Fruit fly (Drosophila melanogaster) whole organism, embryonic: ENCODE data around the gene CG7182.

Experiments
- ATbp ChIP-seq: fragments of 200-800 bp; sonication (Bioruptor generic); optimal IDR thresholded peaks from 2 replicates; lab custom pipeline; 2017; ENCODE audit warnings: missing biosample characterization, mild to moderate bottlenecking, missing genetic modification characterization, missing genetic modification reagents
- BEAF-32 ChIP-seq: fragments of 200-800 bp; sonication (Bioruptor generic); optimal IDR thresholded peaks from 3 replicates; lab custom pipeline; 2017; ENCODE audit warnings: missing biosample characterization, missing genetic modification characterization, mild to moderate bottlenecking, moderate library complexity, missing genetic modification reagents
- CG10147 ChIP-seq: fragments of 200-800 bp; sonication (Bioruptor generic); optimal IDR thresholded peaks from 2 replicates; lab custom pipeline; 2019; ENCODE audit warnings: missing biosample characterization, mild to moderate bottlenecking, missing genetic modification characterization, moderate library complexity
- CG10543 ChIP-seq: fragments of 200-800 bp; sonication (Bioruptor generic); optimal IDR thresholded peaks from 3 replicates; lab custom pipeline; 2017; ENCODE audit warnings: missing biosample characterization, mild to moderate bottlenecking, missing genetic modification characterization, moderate library complexity
- CG11560 ChIP-seq: fragments of 200-800 bp; sonication (Bioruptor generic); IDR thresholded peaks from 3 replicates; pipeline ENCODE4 v1.3.6; 2022; ENCODE audit warnings: missing biosample characterization, missing genetic modification characterization
- CG12071 ChIP-seq: fragments of 200-800 bp; sonication (Bioruptor generic); optimal IDR thresholded peaks from 3 replicates; lab custom pipeline; 2018; ENCODE audit warnings: missing biosample characterization, mild to moderate bottlenecking, missing genetic modification characterization
- CG12155 ChIP-seq: fragments of 200-800 bp; sonication (Bioruptor generic); optimal IDR thresholded peaks from 3 replicates; lab custom pipeline; 2016; ENCODE audit warnings: missing biosample characterization, missing genetic modification characterization
- CG1233 ChIP-seq: fragments of 200-800 bp; sonication (Bioruptor generic); optimal IDR thresholded peaks from 4 replicates; lab custom pipeline; 2018; ENCODE audit warnings: missing biosample characterization, mild to moderate bottlenecking, missing genetic modification characterization
- CG15696 ChIP-seq: fragments of 200-800 bp; sonication (Bioruptor generic); optimal IDR thresholded peaks from 2 replicates; lab custom pipeline; 2019; ENCODE audit warnings: missing biosample characterization, mild to moderate bottlenecking, missing genetic modification characterization, moderate library complexity
- CG16813 ChIP-seq: fragments of 200-800 bp; sonication (Bioruptor generic); IDR thresholded peaks from 3 replicates; pipeline ENCODE4 v1.3.6; 2022; ENCODE audit warnings: missing biosample characterization, missing genetic modification characterization; ENCODE audit not compliant: partially characterized antibody
- CG16815 ChIP-seq: fragments of 200-800 bp; sonication (Bioruptor generic); optimal IDR thresholded peaks from 3 replicates; lab custom pipeline; 2017; ENCODE audit warnings: missing biosample characterization, mild to moderate bottlenecking, missing genetic modification characterization
- CG17568 ChIP-seq: fragments of 200-800 bp; sonication (Bioruptor generic); optimal IDR thresholded peaks from 2 replicates; lab custom pipeline; 2018; ENCODE audit warnings: missing biosample characterization, mild to moderate bottlenecking, missing genetic modification characterization, moderate library complexity
- CG2129 ChIP-seq: fragments of 200-800 bp; sonication (Bioruptor generic); IDR thresholded peaks from 2 replicates; pipeline ENCODE4 v1.3.6; 2022; ENCODE audit warnings: missing biosample characterization, missing genetic modification characterization; ENCODE audit not compliant: partially characterized antibody
- CG2712 ChIP-seq: fragments of 200-800 bp; optimal IDR thresholded peaks from 3 replicates; lab custom pipeline; 2019; ENCODE audit warnings: missing biosample characterization, mild to moderate bottlenecking, missing genetic modification characterization, moderate library complexity
- CG32532 ChIP-seq: fragments of 200-800 bp; sonication (Bioruptor generic); IDR thresholded peaks from 2 replicates; pipeline ENCODE4 v1.3.6; 2022; ENCODE audit warnings: missing biosample characterization, missing genetic modification characterization
- CG4328 ChIP-seq: fragments of 200-800 bp; sonication (Bioruptor generic); optimal IDR thresholded peaks from 3 replicates; lab custom pipeline; 2017; ENCODE audit warnings: missing biosample characterization, missing genetic modification reagents, missing genetic modification characterization
- CG4424 ChIP-seq: fragments of 200-800 bp; sonication (Bioruptor generic); optimal IDR thresholded peaks from 3 replicates; lab custom pipeline; 2016; ENCODE audit warnings: missing biosample characterization, missing genetic modification characterization
- CG4617 ChIP-seq: fragments of 200-800 bp; sonication (Bioruptor generic); optimal IDR thresholded peaks from 3 replicates; lab custom pipeline; 2016; ENCODE audit warnings: missing biosample characterization, missing genetic modification characterization, borderline replicate concordance
- CG8089 ChIP-seq: fragments of 200-800 bp; sonication (Bioruptor generic); optimal IDR thresholded peaks from 3 replicates; lab custom pipeline; 2016; ENCODE audit warnings: missing biosample characterization, missing genetic modification characterization
- CG8765 ChIP-seq: fragments of 200-800 bp; sonication (Bioruptor generic); IDR thresholded peaks from 2 replicates; pipeline ENCODE4 v1.3.6; 2022; ENCODE audit warnings: missing biosample characterization, missing genetic modification characterization
- CG9876 ChIP-seq: fragments of 200-800 bp; sonication (Bioruptor generic); optimal IDR thresholded peaks from 2 replicates; lab custom pipeline; 2016; ENCODE audit warnings: missing biosample characterization, missing genetic modification characterization
- CG9932 ChIP-seq: fragments of 200-800 bp; sonication (Bioruptor generic); IDR thresholded peaks from 2 replicates; pipeline ENCODE4 v1.3.6; 2022; ENCODE audit warnings: missing biosample characterization, missing genetic modification characterization
- Dbx ChIP-seq: fragments of 200-800 bp; sonication (Bioruptor generic); IDR thresholded peaks from 3 replicates; pipeline ENCODE4 v1.3.6; 2022; ENCODE audit warnings: missing biosample characterization, missing genetic modification characterization
- Dp ChIP-seq: fragments of 200-800 bp; sonication (Bioruptor generic); optimal IDR thresholded peaks from 2 replicates; lab custom pipeline; 2018; ENCODE audit warnings: missing biosample characterization, mild to moderate bottlenecking, missing genetic modification characterization, moderate library complexity
- GATAe ChIP-seq: fragments of 200-800 bp; sonication (Bioruptor generic); conservative IDR thresholded peaks from 2 replicates; pipeline ENCODE4 v1.3.6; 2022; ENCODE audit warnings: missing biosample characterization, missing genetic modification characterization
- Hey ChIP-seq: fragments of 200-800 bp; sonication (Bioruptor generic); optimal IDR thresholded peaks from 3 replicates; lab custom pipeline; 2018; ENCODE audit warnings: missing biosample characterization, mild to moderate bottlenecking, missing genetic modification characterization
- HmgZ ChIP-seq: fragments of 200-800 bp; sonication (Bioruptor generic); optimal IDR thresholded peaks from 2 replicates; lab custom pipeline; 2018; ENCODE audit warnings: missing biosample characterization, mild to moderate bottlenecking, missing genetic modification characterization
- Hr78 ChIP-seq, 2 experiments: fragments of 200-800 bp in 1 of 2; fragments of >200 bp in 1 of 2; sonication (Bioruptor generic) in 1 of 2; optimal IDR thresholded peaks; 2 replicates each; lab custom pipeline; 2017 to 2019; ENCODE audit warnings: missing biosample characterization in 2 of 2, missing genetic modification characterization in 2 of 2, mild to moderate bottlenecking in 1 of 2, moderate library complexity in 1 of 2
- Lim3 ChIP-seq: fragments of 200-800 bp; sonication (Bioruptor generic); IDR thresholded peaks from 2 replicates; pipeline ENCODE4 v1.3.6; 2022; ENCODE audit warnings: missing biosample characterization, missing genetic modification characterization
- Max ChIP-seq: fragments of 200-800 bp; sonication (Bioruptor generic); optimal IDR thresholded peaks from 2 replicates; lab custom pipeline; 2016; ENCODE audit warnings: missing biosample characterization, mild to moderate bottlenecking, missing genetic modification characterization
- NC2β ChIP-seq: fragments of 200-800 bp; sonication (Bioruptor generic); optimal IDR thresholded peaks from 2 replicates; lab custom pipeline; 2016; ENCODE audit warnings: missing biosample characterization, missing genetic modification characterization
- Sin3A ChIP-seq: fragments of >200 bp; optimal IDR thresholded peaks from 2 replicates; lab custom pipeline; 2018
- Vsx1 ChIP-seq: fragments of 200-800 bp; sonication (Bioruptor generic); optimal IDR thresholded peaks from 2 replicates; lab custom pipeline; 2017; ENCODE audit warnings: missing biosample characterization, mild to moderate bottlenecking, missing genetic modification characterization, missing genetic modification reagents
- bab2 ChIP-seq: fragments of 200-800 bp; sonication (Bioruptor generic); optimal IDR thresholded peaks from 2 replicates; lab custom pipeline; 2016; ENCODE audit warnings: missing biosample characterization, missing genetic modification characterization
- br ChIP-seq: fragments of >200 bp; optimal IDR thresholded peaks from 2 replicates; lab custom pipeline; 2017
- corto ChIP-seq: fragments of 200-800 bp; sonication (Bioruptor generic); optimal IDR thresholded peaks from 2 replicates; lab custom pipeline; 2016; ENCODE audit warnings: missing biosample characterization, mild to moderate bottlenecking, missing genetic modification characterization, moderate library complexity
- dm ChIP-seq: fragments of 200-800 bp; sonication (Bioruptor generic); optimal IDR thresholded peaks from 3 replicates; lab custom pipeline; 2016; ENCODE audit warnings: missing biosample characterization, missing genetic modification characterization
- dysf ChIP-seq: fragments of 200-800 bp; sonication (Bioruptor generic); IDR thresholded peaks from 3 replicates; pipeline ENCODE4 v1.3.6; 2022; ENCODE audit warnings: missing biosample characterization, missing genetic modification characterization
- exex ChIP-seq: fragments of 200-800 bp; sonication (Bioruptor generic); optimal IDR thresholded peaks from 4 replicates; lab custom pipeline; 2018; ENCODE audit warnings: missing biosample characterization, mild to moderate bottlenecking, missing genetic modification characterization, moderate library complexity
- fd102C ChIP-seq: fragments of 200-800 bp; sonication (Bioruptor generic); optimal IDR thresholded peaks from 2 replicates; lab custom pipeline; 2018; ENCODE audit warnings: missing biosample characterization, mild to moderate bottlenecking, missing genetic modification characterization, moderate library complexity
- fd3F ChIP-seq: fragments of 200-800 bp; sonication (Bioruptor generic); optimal IDR thresholded peaks from 2 replicates; lab custom pipeline; 2018; ENCODE audit warnings: missing biosample characterization, mild to moderate bottlenecking, missing genetic modification characterization, moderate library complexity
- gce ChIP-seq: fragments of 200-800 bp; sonication (Bioruptor generic); IDR thresholded peaks from 3 replicates; pipeline ENCODE4 v1.3.6; 2022; ENCODE audit warnings: missing biosample characterization, missing genetic modification characterization
- jumu ChIP-seq: fragments of 200-800 bp; sonication (Bioruptor generic); optimal IDR thresholded peaks from 3 replicates; lab custom pipeline; 2016; ENCODE audit warnings: missing biosample characterization, missing genetic modification characterization
- nerfin-2 ChIP-seq: fragments of 200-800 bp; sonication (Bioruptor generic); IDR thresholded peaks from 2 replicates; pipeline ENCODE4 v1.3.6; 2022; ENCODE audit warnings: missing biosample characterization, missing genetic modification characterization; ENCODE audit not compliant: partially characterized antibody
- pb ChIP-seq: fragments of 200-800 bp; sonication (Bioruptor generic); optimal IDR thresholded peaks from 3 replicates; lab custom pipeline; 2016; ENCODE audit warnings: missing biosample characterization, missing genetic modification characterization
- pum ChIP-seq: fragments of 200-800 bp; sonication (Bioruptor generic); optimal IDR thresholded peaks from 2 replicates; lab custom pipeline; 2016; ENCODE audit warnings: missing biosample characterization, missing genetic modification characterization
- sd ChIP-seq: fragments of 200-800 bp; sonication (Bioruptor generic); optimal IDR thresholded peaks from 3 replicates; lab custom pipeline; 2018; ENCODE audit warnings: missing biosample characterization, mild to moderate bottlenecking, missing genetic modification characterization, moderate library complexity
- tin ChIP-seq: fragments of 200-800 bp; sonication (Bioruptor generic); optimal IDR thresholded peaks from 3 replicates; lab custom pipeline; 2016; ENCODE audit warnings: missing biosample characterization, missing genetic modification characterization

CG7182 gene

dm6 chr3L:8346100-8346980 is at the start of gene CG7182, which contains the start of gene GAPcenA (continued):
- peak; percentile 4 for TF ChIP-seq pum (GFP tag; lab: Kevin White, UChicago)
- peak; percentile 68 for TF ChIP-seq fd3F (GFP tag; lab: Kevin White, UChicago)
- TF ChIP-seq Sin3A (lab: Kevin White, UChicago) = no peak
- TF ChIP-seq CG16813 = peak; percentile 55; the same call in 2 of the 3 replicates
- no peak for TF ChIP-seq corto (GFP tag; lab: Kevin White, UChicago)
- TF ChIP-seq CG16815 = peak; percentile 35
- TF ChIP-seq CG1233 = peak; percentile 73
- peak; percentile 67 for TF ChIP-seq tin (GFP tag; lab: Kevin White, UChicago)
- TF ChIP-seq pb (GFP tag; lab: Kevin White, UChicago) = no peak
- peak; percentile 7 for TF ChIP-seq bab2 (GFP tag; lab: Kevin White, UChicago)
- no peak for TF ChIP-seq dysf
- no peak for TF ChIP-seq fd102C
- TF ChIP-seq Vsx1 = peak; percentile 3
- TF ChIP-seq CG10543 = peak; percentile 75
- TF ChIP-seq exex (tag; lab: Kevin White, UChicago) = peak; percentile 31
- no peak for TF ChIP-seq CG9876 (GFP tag; lab: Kevin White, UChicago)
- peak; percentile 91 for TF ChIP-seq dm (GFP tag; lab: Kevin White, UChicago)
- peak; percentile 46; the same call in 1 of the 3 replicates for TF ChIP-seq Dbx (GFP tag; lab: Robert Waterston, UW)
- no peak for TF ChIP-seq Lim3 (GFP tag; lab: Robert Waterston, UW)
- no peak for TF ChIP-seq br (lab: Kevin White, UChicago)
- TF ChIP-seq CG4424 (GFP tag; lab: Kevin White, UChicago) = peak; percentile 69
- TF ChIP-seq HmgZ (tag; lab: Kevin White, UChicago) = no peak
- TF ChIP-seq CG9932 (GFP tag; lab: Robert Waterston, UW) = peak; percentile 82
- TF ChIP-seq CG10147 (GFP tag; lab: Kevin White, UChicago) = peak; percentile 68
- TF ChIP-seq CG15696 (tag; lab: Kevin White, UChicago) = peak; percentile 69
- peak; percentile 33 for TF ChIP-seq sd (tag; lab: Kevin White, UChicago)
- TF ChIP-seq CG11560 = peak; percentile 97
- TF ChIP-seq CG8765 (GFP tag; lab: Robert Waterston, UW) = no peak
- no peak for TF ChIP-seq GATAe
- peak; percentile 61; the same call in 1 of the 2 replicates for TF ChIP-seq nerfin-2 (GFP tag; lab: Robert Waterston, UW)
- no peak for TF ChIP-seq CG8089 (GFP tag; lab: Kevin White, UChicago)
- peak; percentile 44 for TF ChIP-seq CG4617
- TF ChIP-seq NC2β (GFP tag; lab: Kevin White, UChicago) = peak; percentile 2
- no peak for TF ChIP-seq CG12071
- TF ChIP-seq Hr78 (GFP tag; optimal IDR thresholded peaks at IDR 0.05; lab: Kevin White, UChicago) = peak; percentile 5 to 100
- peak; percentile 49 for TF ChIP-seq CG4328
- peak; percentile 72 for TF ChIP-seq BEAF-32 (GFP tag; lab: Kevin White, UChicago)
- 0 out of 2 replicates have a peak, but pooled peaks have one; percentile 31 for TF ChIP-seq CG2129 (GFP tag; lab: Robert Waterston, UW)
- TF ChIP-seq Hey (tag; lab: Kevin White, UChicago) = no peak
- no peak for TF ChIP-seq CG17568 (GFP tag; lab: Kevin White, UChicago)
- peak; percentile 82 for TF ChIP-seq CG2712 (tag; lab: Kevin White, UChicago)
- TF ChIP-seq CG12155 (GFP tag; lab: Kevin White, UChicago) = peak; percentile 72
- no peak for TF ChIP-seq gce (GFP tag; lab: Robert Waterston, UW)
- TF ChIP-seq ATbp (GFP tag; lab: Kevin White, UChicago) = peak; percentile 16
- TF ChIP-seq Dp (GFP tag; lab: Kevin White, UChicago) = peak; percentile 42
- TF ChIP-seq jumu (GFP tag; lab: Kevin White, UChicago) = peak; percentile 26
- peak; percentile 45 for TF ChIP-seq CG32532 (GFP tag; lab: Robert Waterston, UW)
- TF ChIP-seq Max (GFP tag; lab: Kevin White, UChicago) = peak; percentile 77
